Fruit fly (Drosophila melanogaster): ENCODE results near the gene Acyp2.

- TF ChIP-seq D1 (tag; optimal IDR thresholded peaks at IDR 0.05) (no peak), CG10348 (GFP tag; IDR thresholded peaks at IDR 0.05) (no peak), CG12605 (GFP tag; IDR thresholded peaks at IDR 0.05) (no peak), CG8301 (tag; optimal IDR thresholded peaks at IDR 0.05) (no peak), EcR (GFP tag; optimal IDR thresholded peaks at IDR 0.05) (no peak), rn (GFP tag; IDR thresholded peaks at IDR 0.05) (no peak), CG8159 (tag; optimal IDR thresholded peaks at IDR 0.05) (no peak), CG13204 (GFP tag; optimal IDR thresholded peaks at IDR 0.05) (no peak), Snoo (tag; optimal IDR thresholded peaks at IDR 0.05) (no peak), fd96Ca (GFP tag; IDR thresholded peaks at IDR 0.05) (no peak), CG14655 (GFP tag; optimal IDR thresholded peaks at IDR 0.05) (no peak), Ets98B (GFP tag; IDR thresholded peaks at IDR 0.05) (no peak)
Observed at dm6 chr3R:15836864-15837824, 44.7 kb downstream of the Acyp2 start, which contains the start of the genes ND-23 and spn-E.
